Worm (Caenorhabditis elegans): ENCODE results near the gene T05A12.4.

T05A12.4 gene

ce11 chrIV:6839091-6839522 is 48.6 kb upstream of the T05A12.4 start (continued):
- TF ChIP-seq fos-1 (tag; optimal IDR thresholded peaks at IDR 0.05): no peak
- no peak for TF ChIP-seq aly-2 (tag; optimal IDR thresholded peaks at IDR 0.05)
- no peak for TF ChIP-seq snpc-4 (tag; optimal IDR thresholded peaks at IDR 0.05)
- no peak for TF ChIP-seq ceh-9 (tag; optimal IDR thresholded peaks at IDR 0.05)
- peak; percentile 5 for TF ChIP-seq egl-27 (tag; optimal IDR thresholded peaks at IDR 0.05)
- no peak for TF ChIP-seq unc-39 (tag; optimal IDR thresholded peaks at IDR 0.05)
- TF ChIP-seq R02D3.7 (tag; optimal IDR thresholded peaks at IDR 0.05): peak; percentile 45
- TF ChIP-seq sea-2 (GFP tag; optimal IDR thresholded peaks at IDR 0.05): no peak

- TF ChIP-seq nhr-237 (tag; optimal IDR thresholded peaks at IDR 0.05) (no peak), ceh-9 (tag; optimal IDR thresholded peaks at IDR 0.05) (no peak), elt-2 (tag; optimal IDR thresholded peaks at IDR 0.05) (peak; percentile 68), fos-1 (tag; optimal IDR thresholded peaks at IDR 0.05) (no peak)
Measured at ce11 chrIV:6841562-6842282, 46.0 kb upstream of the T05A12.4 start.

- TF ChIP-seq lin-39 (tag; optimal IDR thresholded peaks at IDR 0.05) (no peak), fos-1 (tag; optimal IDR thresholded peaks at IDR 0.05) (no peak)
Measured at ce11 chrIV:6842470-6843008, 45.2 kb upstream of the T05A12.4 start, which contains the start of gene lip-1. Gene lip-1, plus strand, starts transcription at chrIV:6842958.

- TF ChIP-seq nhr-77 (tag; optimal IDR thresholded peaks at IDR 0.05): no peak
- TF ChIP-seq jun-1 (tag; optimal IDR thresholded peaks at IDR 0.05): no peak
- TF ChIP-seq nhr-11 (tag; optimal IDR thresholded peaks at IDR 0.05): no peak
- no peak for TF ChIP-seq lsy-12 (tag; optimal IDR thresholded peaks at IDR 0.05)
- no peak for TF ChIP-seq skn-1 (tag; optimal IDR thresholded peaks at IDR 0.05)
- no peak for TF ChIP-seq ztf-4 (tag; optimal IDR thresholded peaks at IDR 0.05)
- no peak for TF ChIP-seq elt-1 (tag; optimal IDR thresholded peaks at IDR 0.05)
Measured at ce11 chrIV:6852727-6853126, 35.0 kb upstream of the T05A12.4 start.

ce11 chrIV:6859270-6859669 is 28.5 kb upstream of the T05A12.4 start, which contains the start of gene R13H7.2:
Gene R13H7.2, minus strand, starts transcription at chrIV:6859370.
- TF ChIP-seq lin-15B (tag; optimal IDR thresholded peaks at IDR 0.05) (no peak), tbx-2 (tag; optimal IDR thresholded peaks at IDR 0.05) (no peak), nfya-1 (tag; optimal IDR thresholded peaks at IDR 0.05; ENCODE audit: insufficient read depth) (no peak), elt-3 (tag; optimal IDR thresholded peaks at IDR 0.05) (no peak), fkh-2 (tag; optimal IDR thresholded peaks at IDR 0.05) (no peak), ceh-9 (tag; optimal IDR thresholded peaks at IDR 0.05) (no peak), ZK546.5 (tag; optimal IDR thresholded peaks at IDR 0.05) (no peak), zag-1 (tag; optimal IDR thresholded peaks at IDR 0.05) (no peak), nhr-76 (tag; optimal IDR thresholded peaks at IDR 0.05) (no peak), ceh-82 (tag; optimal IDR thresholded peaks at IDR 0.05) (no peak), hmg-11 (tag; optimal IDR thresholded peaks at IDR 0.05) (no peak), egl-27 (tag; optimal IDR thresholded peaks at IDR 0.05) (no peak), ceh-28 (tag; optimal IDR thresholded peaks at IDR 0.05) (no peak), sea-2 (GFP tag; optimal IDR thresholded peaks at IDR 0.05) (no peak), nhr-28 (tag; optimal IDR thresholded peaks at IDR 0.05) (no peak), ama-1 (optimal IDR thresholded peaks at IDR 0.05) (no peak)

- TF ChIP-seq mdl-1 (tag; optimal IDR thresholded peaks at IDR 0.05): no peak
- no peak for TF ChIP-seq hmg-11 (tag; optimal IDR thresholded peaks at IDR 0.05)
- TF ChIP-seq eor-1 (tag; optimal IDR thresholded peaks at IDR 0.05): no peak
- no peak for TF ChIP-seq lin-39 (tag; optimal IDR thresholded peaks at IDR 0.05)
- TF ChIP-seq nhr-12 (tag; optimal IDR thresholded peaks at IDR 0.05): no peak
- no peak for TF ChIP-seq ceh-28 (tag; optimal IDR thresholded peaks at IDR 0.05)
- TF ChIP-seq R02D3.7 (tag; optimal IDR thresholded peaks at IDR 0.05): no peak
- no peak for TF ChIP-seq fkh-10 (GFP tag; optimal IDR thresholded peaks at IDR 0.05)
- TF ChIP-seq pha-4 (tag; optimal IDR thresholded peaks at IDR 0.05): no peak
- no peak for TF ChIP-seq nhr-67 (tag; optimal IDR thresholded peaks at IDR 0.05)
- no peak for TF ChIP-seq aly-2 (tag; optimal IDR thresholded peaks at IDR 0.05)
- TF ChIP-seq ZK546.5 (tag; optimal IDR thresholded peaks at IDR 0.05): no peak
- TF ChIP-seq jun-1 (tag; optimal IDR thresholded peaks at IDR 0.05): no peak
- no peak for TF ChIP-seq elt-2 (tag; optimal IDR thresholded peaks at IDR 0.05)
- no peak for TF ChIP-seq nhr-25 (tag; optimal IDR thresholded peaks at IDR 0.05)
- TF ChIP-seq daf-12 (tag; optimal IDR thresholded peaks at IDR 0.05): no peak
- TF ChIP-seq ztf-11 (tag; optimal IDR thresholded peaks at IDR 0.05): no peak
- TF ChIP-seq snpc-4 (tag; optimal IDR thresholded peaks at IDR 0.05): no peak
Measured at ce11 chrIV:6867791-6868190, 20.0 kb upstream of the T05A12.4 start, which contains the start of gene srx-20. Gene srx-20, plus strand, starts transcription at chrIV:6868091.
